Worm (Caenorhabditis elegans): ENCODE results near the gene K02D10.1.

- no peak for TF ChIP-seq pros-1 (tag; optimal IDR thresholded peaks at IDR 0.05)
- TF ChIP-seq ceh-19 (GFP tag; optimal IDR thresholded peaks at IDR 0.05): no peak
- TF ChIP-seq nhr-232 (tag; optimal IDR thresholded peaks at IDR 0.05): no peak
- TF ChIP-seq ceh-31 (tag; optimal IDR thresholded peaks at IDR 0.05): no peak
- TF ChIP-seq hlh-30 (tag; optimal IDR thresholded peaks at IDR 0.05; ENCODE audit: insufficient read depth): no peak
Observed at ce11 chrIII:8744765-8745164, 24.6 kb upstream of the K02D10.1 start.
